Fruit fly (Drosophila melanogaster): ENCODE data around the gene Thor.

Gene Thor

dm6 chr2L:3477057-3477755 lies 1.0 kb upstream of the Thor start (continued):
- TF ChIP-seq CoRest (tag; optimal IDR thresholded peaks at IDR 0.05), result peak; percentile 65
- TF ChIP-seq lilli (GFP tag; optimal IDR thresholded peaks at IDR 0.05), result peak; percentile 55
- no peak for TF ChIP-seq zf30C (GFP tag; optimal IDR thresholded peaks at IDR 0.05)
- TF ChIP-seq CG12942 (GFP tag; optimal IDR thresholded peaks at IDR 0.05), result peak; percentile 47
- no peak for TF ChIP-seq dan (GFP tag; IDR thresholded peaks at IDR 0.05)
- no peak for TF ChIP-seq Blimp-1 (GFP tag; optimal IDR thresholded peaks at IDR 0.05)
- TF ChIP-seq CG4730 (GFP tag; IDR thresholded peaks at IDR 0.05), result no peak
- no peak for TF ChIP-seq crp (GFP tag; optimal IDR thresholded peaks at IDR 0.05)
- TF ChIP-seq CG17361 (GFP tag; IDR thresholded peaks at IDR 0.05), result peak; percentile 47; the same call in 1 of the 3 replicates
- peak; percentile 58 for TF ChIP-seq NfI (GFP tag; optimal IDR thresholded peaks at IDR 0.05)
- TF ChIP-seq fu2 (GFP tag; optimal IDR thresholded peaks at IDR 0.05), result no peak
- no peak for TF ChIP-seq lov (optimal IDR thresholded peaks at IDR 0.05)
- TF ChIP-seq lov (GFP tag; IDR thresholded peaks at IDR 0.05), result no peak
- TF ChIP-seq Bgb (GFP tag; IDR thresholded peaks at IDR 0.05; ENCODE audit: partially characterized antibody), result peak; percentile 20; the same call in 1 of the 2 replicates
- no peak for TF ChIP-seq bigmax (GFP tag; optimal IDR thresholded peaks at IDR 0.05)
- TF ChIP-seq Deaf1 (tag; optimal IDR thresholded peaks at IDR 0.05), result no peak
- 0 out of 2 replicates have a peak, but pooled peaks have one; percentile 15 for TF ChIP-seq sob (GFP tag; IDR thresholded peaks at IDR 0.05)
- TF ChIP-seq Nf-YC (tag; optimal IDR thresholded peaks at IDR 0.05), result no peak
- TF ChIP-seq zfh2 (GFP tag; optimal IDR thresholded peaks at IDR 0.05), result peak; percentile 42
- TF ChIP-seq CG34224 (GFP tag; IDR thresholded peaks at IDR 0.05; ENCODE audit: partially characterized antibody), result no peak
- no peak for TF ChIP-seq kay (GFP tag; optimal IDR thresholded peaks at IDR 0.05)
- TF ChIP-seq Optix (GFP tag; IDR thresholded peaks at IDR 0.05), result no peak
- TF ChIP-seq CG3163 (GFP tag; optimal IDR thresholded peaks at IDR 0.05), result peak; percentile 5
- no peak for TF ChIP-seq luna (GFP tag; optimal IDR thresholded peaks at IDR 0.05)
- no peak for TF ChIP-seq bbx (GFP tag; IDR thresholded peaks at IDR 0.05; ENCODE audit: partially characterized antibody)
- no peak for TF ChIP-seq CG10431 (GFP tag; optimal IDR thresholded peaks at IDR 0.05)
- TF ChIP-seq CG10147 (GFP tag; optimal IDR thresholded peaks at IDR 0.05), result peak; percentile 32
- no peak for TF ChIP-seq repo (GFP tag; optimal IDR thresholded peaks at IDR 0.05)
- TF ChIP-seq CG12744 (GFP tag; optimal IDR thresholded peaks at IDR 0.05), result no peak
- no peak for TF ChIP-seq Dip2 (GFP tag; IDR thresholded peaks at IDR 0.05)
- peak; percentile 5 for TF ChIP-seq her (GFP tag; optimal IDR thresholded peaks at IDR 0.05)
- no peak for TF ChIP-seq peb (GFP tag; IDR thresholded peaks at IDR 0.05)
- TF ChIP-seq Eip74EF (GFP tag; optimal IDR thresholded peaks at IDR 0.05), result no peak
- TF ChIP-seq cato (GFP tag; optimal IDR thresholded peaks at IDR 0.05; ENCODE audit: borderline replicate concordance), result no peak
- no peak for TF ChIP-seq jumu (GFP tag; optimal IDR thresholded peaks at IDR 0.05)
- TF ChIP-seq CG10565 (GFP tag; optimal IDR thresholded peaks at IDR 0.05), result no peak
- TF ChIP-seq B-H1 (GFP tag; IDR thresholded peaks at IDR 0.05), result peak; percentile 27; the same call in 1 of the 3 replicates
- TF ChIP-seq org-1 (GFP tag; optimal IDR thresholded peaks at IDR 0.05), result no peak
- peak in 1 of 2 experiments; percentile 11 for TF ChIP-seq pan (optimal IDR thresholded peaks at IDR 0.05)
- TF ChIP-seq pan (GFP tag; optimal IDR thresholded peaks at IDR 0.05 in 1 of 2, IDR thresholded peaks at IDR 0.05 in 1 of 2), result no peak
- TF ChIP-seq CG16815 (GFP tag; optimal IDR thresholded peaks at IDR 0.05), result peak; percentile 44
- no peak for TF ChIP-seq vnd (GFP tag; IDR thresholded peaks at IDR 0.05; ENCODE audit: partially characterized antibody)
- TF ChIP-seq CG12219 (GFP tag; optimal IDR thresholded peaks at IDR 0.05), result no peak
- TF ChIP-seq CG10543 (GFP tag; optimal IDR thresholded peaks at IDR 0.05), result peak; percentile 52
- no peak for TF ChIP-seq CG9797 (GFP tag; optimal IDR thresholded peaks at IDR 0.05)
- TF ChIP-seq Hey (tag; optimal IDR thresholded peaks at IDR 0.05), result no peak
- TF ChIP-seq hkb (optimal IDR thresholded peaks at IDR 0.05), result no peak
- TF ChIP-seq hkb (GFP tag; IDR thresholded peaks at IDR 0.05), result no peak
- TF ChIP-seq CG14667 (GFP tag; IDR thresholded peaks at IDR 0.05), result no peak
- TF ChIP-seq CG15011 (GFP tag; optimal IDR thresholded peaks at IDR 0.05), result peak; percentile 11
